Fruit fly (Drosophila melanogaster): Measurements from ENCODE around the gene CG13692.

Gene CG13692

dm6 chr2L:451705-452472 lies 30.3 kb downstream of the CG13692 start (continued):
- no peak for TF ChIP-seq D19A (tag; optimal IDR thresholded peaks at IDR 0.05)
- TF ChIP-seq CG11456 (GFP tag; IDR thresholded peaks at IDR 0.05): no peak
- TF ChIP-seq CG7556 (GFP tag; optimal IDR thresholded peaks at IDR 0.05): no peak
- no peak for TF ChIP-seq Dbx (GFP tag; IDR thresholded peaks at IDR 0.05)
- TF ChIP-seq Drgx (GFP tag; IDR thresholded peaks at IDR 0.05): peak; percentile 54
- TF ChIP-seq Tbp (GFP tag; optimal IDR thresholded peaks at IDR 0.05): no peak
- TF ChIP-seq h (optimal IDR thresholded peaks at IDR 0.05): no peak
- TF ChIP-seq Ada2b (GFP tag; IDR thresholded peaks at IDR 0.05): no peak
- TF ChIP-seq E2f2 (GFP tag; IDR thresholded peaks at IDR 0.05): no peak
- no peak for TF ChIP-seq bab2 (GFP tag; optimal IDR thresholded peaks at IDR 0.05)
- no peak for TF ChIP-seq bcd (GFP tag; optimal IDR thresholded peaks at IDR 0.05)
- TF ChIP-seq dmrt11E (tag; optimal IDR thresholded peaks at IDR 0.05): no peak
- no peak for TF ChIP-seq ato (GFP tag; IDR thresholded peaks at IDR 0.05; ENCODE audit: partially characterized antibody)
- TF ChIP-seq CG14667 (GFP tag; IDR thresholded peaks at IDR 0.05): no peak
- TF ChIP-seq abd-A (tag; optimal IDR thresholded peaks at IDR 0.05): no peak
- peak; percentile 19 for TF ChIP-seq nom (GFP tag; optimal IDR thresholded peaks at IDR 0.05)
- no peak for TF ChIP-seq Camta (GFP tag; optimal IDR thresholded peaks at IDR 0.05)
- TF ChIP-seq pb (GFP tag; optimal IDR thresholded peaks at IDR 0.05): no peak
- TF ChIP-seq eyg (GFP tag; optimal IDR thresholded peaks at IDR 0.05): no peak
- TF ChIP-seq CG1832 (GFP tag; optimal IDR thresholded peaks at IDR 0.05): no peak
- peak; percentile 39 for TF ChIP-seq lbe (GFP tag; optimal IDR thresholded peaks at IDR 0.05)
- peak; percentile 63 for TF ChIP-seq sd (tag; optimal IDR thresholded peaks at IDR 0.05)
- TF ChIP-seq CG18011 (GFP tag; optimal IDR thresholded peaks at IDR 0.05): no peak
- no peak for TF ChIP-seq CG8089 (GFP tag; optimal IDR thresholded peaks at IDR 0.05)
- peak; percentile 77 for TF ChIP-seq mirr (GFP tag; optimal IDR thresholded peaks at IDR 0.05)
- TF ChIP-seq NC2β (GFP tag; optimal IDR thresholded peaks at IDR 0.05): no peak
- no peak for TF ChIP-seq CG16815 (GFP tag; optimal IDR thresholded peaks at IDR 0.05)
- no peak for TF ChIP-seq Doc2 (GFP tag; IDR thresholded peaks at IDR 0.05)
- no peak for TF ChIP-seq row (GFP tag; IDR thresholded peaks at IDR 0.05)
- TF ChIP-seq Myb (GFP tag; optimal IDR thresholded peaks at IDR 0.05): no peak
- TF ChIP-seq gcm (GFP tag; optimal IDR thresholded peaks at IDR 0.05): peak; percentile 28
- TF ChIP-seq CG11398 (GFP tag; optimal IDR thresholded peaks at IDR 0.05): no peak
- no peak for TF ChIP-seq CG8388 (GFP tag; optimal IDR thresholded peaks at IDR 0.05)
- TF ChIP-seq GATAe (GFP tag; conservative IDR thresholded peaks at IDR 0.05): peak; percentile 23; the same call in 1 of the 2 replicates
- TF ChIP-seq exex (tag; optimal IDR thresholded peaks at IDR 0.05): peak; percentile 82
- no peak for TF ChIP-seq CG43689 (GFP tag; IDR thresholded peaks at IDR 0.05)
- no peak for TF ChIP-seq sima (GFP tag; optimal IDR thresholded peaks at IDR 0.05)
- no peak for TF ChIP-seq wek (GFP tag; optimal IDR thresholded peaks at IDR 0.05)
- TF ChIP-seq tgo (GFP tag; IDR thresholded peaks at IDR 0.05): no peak
- no peak for TF ChIP-seq zf30C (GFP tag; optimal IDR thresholded peaks at IDR 0.05)
- no peak for TF ChIP-seq cato (GFP tag; optimal IDR thresholded peaks at IDR 0.05; ENCODE audit: borderline replicate concordance)
- no peak for TF ChIP-seq so (GFP tag; IDR thresholded peaks at IDR 0.05)
- TF ChIP-seq corto (GFP tag; optimal IDR thresholded peaks at IDR 0.05): no peak
- TF ChIP-seq gcm2 (GFP tag; optimal IDR thresholded peaks at IDR 0.05): no peak

Data from whole organism, embryonic.